Fruit fly (Drosophila melanogaster) whole organism, larva: ENCODE data around the gene Or30a.
A peak's percentile ranks its signal among the peaks of the same experiment; 100 is the strongest.

Experiments used
- noc ChIP-seq: fragments of 200-800 bp; sonication (Bioruptor generic); optimal IDR thresholded peaks from 3 replicates; lab custom pipeline; 2019; ENCODE audit warnings: missing biosample characterization, mild to moderate bottlenecking, missing genetic modification characterization, moderate library complexity

The Or30a gene

dm6 chr2L:9134209-9134608 lies 22.6 kb downstream of the Or30a start:
- TF ChIP-seq noc (tag; lab: Kevin White, UChicago) = peak; percentile 38

dm6 chr2L:9134940-9135339 lies 23.3 kb downstream of the Or30a start:
- no peak for TF ChIP-seq noc (tag; lab: Kevin White, UChicago)

- TF ChIP-seq noc (tag; lab: Kevin White, UChicago) = no peak
Observed at dm6 chr2L:9136712-9137111, 25.1 kb downstream of the Or30a start.

- TF ChIP-seq noc (tag; lab: Kevin White, UChicago) = no peak
Observed at dm6 chr2L:9140945-9141440, 29.4 kb downstream of the Or30a start.

dm6 chr2L:9145761-9146160 lies 34.1 kb downstream of the Or30a start:
- no peak for TF ChIP-seq noc (tag; lab: Kevin White, UChicago)

- no peak for TF ChIP-seq noc (tag; lab: Kevin White, UChicago)
Observed at dm6 chr2L:9146270-9146975, 34.8 kb downstream of the Or30a start.

- no peak for TF ChIP-seq noc (tag; lab: Kevin White, UChicago)
Observed at dm6 chr2L:9148133-9148532, 36.5 kb downstream of the Or30a start.

- no peak for TF ChIP-seq noc (tag; lab: Kevin White, UChicago)
Observed at dm6 chr2L:9149426-9149825, 37.8 kb downstream of the Or30a start.

dm6 chr2L:9150112-9150511 lies 38.5 kb downstream of the Or30a start:
- no peak for TF ChIP-seq noc (tag; lab: Kevin White, UChicago)

- TF ChIP-seq noc (tag; lab: Kevin White, UChicago) = no peak
Observed at dm6 chr2L:9150805-9151204, 39.2 kb downstream of the Or30a start.

dm6 chr2L:9157770-9158169 lies 46.2 kb downstream of the Or30a start:
- TF ChIP-seq noc (tag; lab: Kevin White, UChicago) = no peak

- TF ChIP-seq noc (tag; lab: Kevin White, UChicago) = no peak
Observed at dm6 chr2L:9158341-9158740, 46.7 kb downstream of the Or30a start.

dm6 chr2L:9160090-9160489 lies 48.5 kb downstream of the Or30a start:
- no peak for TF ChIP-seq noc (tag; lab: Kevin White, UChicago)
